Worm (Caenorhabditis elegans): ENCODE results near the gene fbxb-76.

- no peak for TF ChIP-seq dve-1 (tag; optimal IDR thresholded peaks at IDR 0.05)
- no peak for TF ChIP-seq fkh-10 (GFP tag; optimal IDR thresholded peaks at IDR 0.05)
- TF ChIP-seq hlh-15 (tag; optimal IDR thresholded peaks at IDR 0.05) = no peak
- TF ChIP-seq ttx-3 (tag; optimal IDR thresholded peaks at IDR 0.05) = no peak
- TF ChIP-seq ceh-18 (tag; optimal IDR thresholded peaks at IDR 0.05) = no peak
- no peak for TF ChIP-seq fax-1 (tag; optimal IDR thresholded peaks at IDR 0.05)
- TF ChIP-seq pax-1 (tag; optimal IDR thresholded peaks at IDR 0.05) = no peak
- TF ChIP-seq unc-86 (tag; optimal IDR thresholded peaks at IDR 0.05) = no peak
- no peak for TF ChIP-seq pha-4 (tag; optimal IDR thresholded peaks at IDR 0.05)
- TF ChIP-seq dmd-4 (tag; optimal IDR thresholded peaks at IDR 0.05; ENCODE audit: borderline replicate concordance) = no peak
These were observed 19.4 kb downstream of the fbxb-76 start, which contains the start of gene klp-12 for ce11 chrIV:11359769-11360168.
